Worm (Caenorhabditis elegans): Measurements from ENCODE around the gene clec-74.
A peak's percentile ranks its signal among the peaks of the same experiment; 100 is the strongest.
"Not testable (repeated sequence)": the region's sequence is repeated elsewhere in the genome, so short reads cannot be mapped to it uniquely, and the experiment has no call there.

Gene clec-74

ce11 chrIV:3921898-3922297 is 34.9 kb upstream of the clec-74 start, which contains the start of gene clec-67 (continued):
- TF ChIP-seq nhr-10 (tag; optimal IDR thresholded peaks at IDR 0.05), result no peak
- no peak for TF ChIP-seq Y5F2A.4 (GFP tag; optimal IDR thresholded peaks at IDR 0.05)

ce11 chrIV:3926117-3926516 is 30.7 kb upstream of the clec-74 start, which contains the start of gene clec-68:
Gene clec-68, plus strand, starts transcription at chrIV:3926417.
- TF ChIP-seq snpc-4 (tag; optimal IDR thresholded peaks at IDR 0.05) (no peak), ceh-32 (tag; optimal IDR thresholded peaks at IDR 0.05; ENCODE audit: poor library complexity) (no peak), dmd-8 (GFP tag; IDR thresholded peaks at IDR 0.05) (no peak), unc-39 (tag; optimal IDR thresholded peaks at IDR 0.05) (no peak), Y48G9A.11 (GFP tag; IDR thresholded peaks at IDR 0.05) (no peak), ama-1 (optimal IDR thresholded peaks at IDR 0.05) (no peak), lin-1 (GFP tag; IDR thresholded peaks at IDR 0.05) (no peak), zfp-2 (tag; optimal IDR thresholded peaks at IDR 0.05) (no peak), dpl-1 (GFP tag; optimal IDR thresholded peaks at IDR 0.05) (no peak)

- not testable (repeated sequence) for TF ChIP-seq nhr-77 (tag; optimal IDR thresholded peaks at IDR 0.05); Y105C5A.15 (GFP tag; IDR thresholded peaks at IDR 0.05); aha-1 (tag)
These were observed 24.4 kb upstream of the clec-74 start, which contains the start of gene clec-70 for ce11 chrIV:3932408-3932807. Gene clec-70, plus strand, starts transcription at chrIV:3932708.

DNA sequence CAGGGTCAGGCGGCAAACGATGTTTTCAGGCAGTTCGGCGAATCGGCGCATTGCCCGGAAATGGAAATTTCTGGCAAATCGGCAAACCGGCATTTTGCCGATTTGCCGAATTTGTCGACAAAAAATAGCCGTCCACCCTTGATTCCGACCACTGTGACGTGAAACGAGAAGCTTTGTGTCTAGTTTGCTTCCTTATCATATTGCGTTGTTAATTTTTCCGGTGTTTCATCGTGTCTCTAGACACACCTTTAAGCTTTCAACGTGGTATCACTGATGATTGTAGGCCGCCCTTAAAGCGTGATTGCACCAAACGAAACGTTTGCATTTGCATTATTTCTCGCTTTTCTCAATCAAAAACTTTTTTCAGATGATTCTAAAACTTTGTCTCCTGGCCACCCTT is 19.7 kb upstream of the clec-74 start, which contains the start of gene clec-71:
clec-71 (plus strand) TSS at position 362 of the 400 bp plus-strand sequence.
- TF ChIP-seq lin-1 (GFP tag; IDR thresholded peaks at IDR 0.05) (no peak), aha-1 (tag) (peak; percentile 57), unc-62 (GFP tag; optimal IDR thresholded peaks at IDR 0.05 in 1 of 2) (peak in 1 of 2 experiments; percentile 55), unc-62 (tag; optimal IDR thresholded peaks at IDR 0.05) (no peak)

ce11 chrIV:3941658-3942328 is 15.0 kb upstream of the clec-74 start, which contains the start of gene clec-174:
Gene clec-174, minus strand, starts transcription at chrIV:3941708.
- TF ChIP-seq nhr-28 (tag; optimal IDR thresholded peaks at IDR 0.05) (peak; percentile 87), pqm-1 (tag; optimal IDR thresholded peaks at IDR 0.05) (peak; percentile 6), T26A8.4 (GFP tag; IDR thresholded peaks at IDR 0.05) (no peak), unc-62 (GFP tag; optimal IDR thresholded peaks at IDR 0.05 in 1 of 2) (peak in 1 of 2 experiments; percentile 35), unc-62 (tag; optimal IDR thresholded peaks at IDR 0.05) (no peak), nhr-77 (tag; optimal IDR thresholded peaks at IDR 0.05) (peak; percentile 54), rbr-2 (tag; optimal IDR thresholded peaks at IDR 0.05) (no peak), aha-1 (tag) (peak; percentile 87)

ce11 chrIV:3943003-3943402 is 13.8 kb upstream of the clec-74 start, which contains the start of gene Y46C8AL.11:
Gene Y46C8AL.11, plus strand, starts transcription at chrIV:3943303.
- TF ChIP-seq F37D6.2 (tag; optimal IDR thresholded peaks at IDR 0.05) (no peak), aly-2 (tag; optimal IDR thresholded peaks at IDR 0.05) (no peak), madf-5 (GFP tag; IDR thresholded peaks at IDR 0.05) (no peak), zfp-3 (GFP tag; conservative IDR thresholded peaks at IDR 0.05) (no peak), cey-2 (tag; optimal IDR thresholded peaks at IDR 0.05; ENCODE audit: borderline replicate concordance, insufficient read depth) (no peak), F10B5.3 (tag; optimal IDR thresholded peaks at IDR 0.05) (no peak), mxl-3 (GFP tag; optimal IDR thresholded peaks at IDR 0.05) (no peak), lin-38 (GFP tag; IDR thresholded peaks at IDR 0.05) (no peak), egl-43 (GFP tag; IDR thresholded peaks at IDR 0.05) (no peak), zfp-2 (tag; optimal IDR thresholded peaks at IDR 0.05) (no peak), Y75B8A.6 (GFP tag; IDR thresholded peaks at IDR 0.05) (no peak)

All from whole organism, L4 larva.